Worm (Caenorhabditis elegans): ENCODE data around the gene R11E3.1.

DNA sequence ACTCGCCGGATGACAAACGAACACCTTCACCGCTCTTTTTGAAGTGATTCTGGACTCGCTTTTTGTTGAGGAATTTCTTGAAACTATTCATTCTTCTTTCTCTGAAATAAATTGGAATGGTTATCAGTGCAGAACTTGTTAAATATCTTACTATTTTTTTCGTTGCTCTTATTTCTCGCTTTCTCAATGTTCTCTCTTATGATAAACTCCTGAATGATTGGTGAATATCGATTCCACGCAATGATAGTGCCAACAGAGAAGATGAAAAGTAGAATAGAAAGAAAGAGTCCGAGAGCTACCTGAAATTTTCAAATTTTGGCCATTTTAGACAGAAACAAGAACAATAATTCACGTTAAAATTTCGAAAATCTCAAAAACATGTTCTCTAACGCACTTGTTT is 19.9 kb downstream of the R11E3.1 start, which contains the start of gene ubxn-6:
- TF ChIP-seq ceh-9 (tag; optimal IDR thresholded peaks at IDR 0.05) (no peak), mml-1 (tag; optimal IDR thresholded peaks at IDR 0.05) (no peak)

Data from whole organism, L3 larva.